Fruit fly (Drosophila melanogaster) whole organism, pupa: ENCODE measurements around the gene ATPsynD.
A peak's percentile ranks its signal among the peaks of the same experiment; 100 is the strongest.

Experiments used
- CG10348 ChIP-seq: fragments of 200-800 bp; sonication (Bioruptor generic); IDR thresholded peaks from 2 replicates; pipeline ENCODE4 v1.3.6; 2022; ENCODE audit warnings: missing biosample characterization, missing genetic modification characterization
- CG12605 ChIP-seq: fragments of 200-800 bp; sonication (Bioruptor generic); IDR thresholded peaks from 2 replicates; pipeline ENCODE4 v1.3.6; 2022; ENCODE audit warnings: missing biosample characterization, missing genetic modification characterization
- CG13204 ChIP-seq: fragments of 200-800 bp; sonication (Bioruptor generic); optimal IDR thresholded peaks from 2 replicates; lab custom pipeline; 2018; ENCODE audit warnings: missing biosample characterization, mild to moderate bottlenecking, missing genetic modification characterization, moderate library complexity
- CG14655 ChIP-seq: fragments of 200-800 bp; sonication (Bioruptor generic); optimal IDR thresholded peaks from 3 replicates; lab custom pipeline; 2017; ENCODE audit warnings: mild to moderate bottlenecking, missing biosample characterization, missing genetic modification reagents, missing genetic modification characterization
- CG15710 ChIP-seq: fragments of 200-800 bp; sonication (Bioruptor generic); optimal IDR thresholded peaks from 2 replicates; lab custom pipeline; 2018; ENCODE audit warnings: missing biosample characterization, mild to moderate bottlenecking, missing genetic modification characterization, moderate library complexity
- CG17806 ChIP-seq: fragments of 200-800 bp; sonication (Bioruptor generic); optimal IDR thresholded peaks from 2 replicates; lab custom pipeline; 2018; ENCODE audit warnings: missing biosample characterization, mild to moderate bottlenecking, missing genetic modification characterization, moderate library complexity
- CG32121 ChIP-seq: fragments of 200-800 bp; sonication (Bioruptor generic); IDR thresholded peaks from 2 replicates; pipeline ENCODE4 v1.3.6; 2022; ENCODE audit warnings: missing biosample characterization, missing genetic modification characterization
- CG34367 ChIP-seq: fragments of 200-800 bp; sonication (Bioruptor generic); optimal IDR thresholded peaks from 2 replicates; lab custom pipeline; 2018; ENCODE audit warnings: missing biosample characterization, mild to moderate bottlenecking, missing genetic modification characterization
- CG4496 ChIP-seq: fragments of 200-800 bp; sonication (Bioruptor generic); IDR thresholded peaks from 3 replicates; pipeline ENCODE4 v1.3.6; 2022; ENCODE audit warnings: missing biosample characterization, missing genetic modification characterization
- CG8159 ChIP-seq: fragments of 200-800 bp; sonication (Bioruptor generic); optimal IDR thresholded peaks from 3 replicates; lab custom pipeline; 2018; ENCODE audit warnings: missing biosample characterization, mild to moderate bottlenecking, missing genetic modification characterization, moderate library complexity
- CG8301 ChIP-seq: fragments of 200-800 bp; sonication (Bioruptor generic); optimal IDR thresholded peaks from 2 replicates; lab custom pipeline; 2018; ENCODE audit warnings: missing biosample characterization, mild to moderate bottlenecking, missing genetic modification characterization
- CG9948 ChIP-seq: fragments of 200-800 bp; sonication (Bioruptor generic); optimal IDR thresholded peaks from 2 replicates; lab custom pipeline; 2018; ENCODE audit warnings: missing biosample characterization, mild to moderate bottlenecking, missing genetic modification characterization, moderate library complexity
- D1 ChIP-seq: fragments of 200-800 bp; sonication (Bioruptor generic); optimal IDR thresholded peaks from 2 replicates; lab custom pipeline; 2018; ENCODE audit warnings: missing biosample characterization, mild to moderate bottlenecking, missing genetic modification characterization, moderate library complexity
- EcR ChIP-seq: fragments of 200-800 bp; sonication (Bioruptor generic); optimal IDR thresholded peaks from 3 replicates; lab custom pipeline; 2019; ENCODE audit warnings: missing biosample characterization, missing genetic modification characterization, mild to moderate bottlenecking, moderate library complexity, missing genetic modification reagents
- Ets98B ChIP-seq: fragments of 200-800 bp; sonication (Bioruptor generic); IDR thresholded peaks from 2 replicates; pipeline ENCODE4 v1.3.6; 2022; ENCODE audit warnings: missing biosample characterization, missing genetic modification characterization
- Pif1A ChIP-seq: fragments of 200-800 bp; sonication (Bioruptor generic); optimal IDR thresholded peaks from 3 replicates; lab custom pipeline; 2016; ENCODE audit warnings: missing biosample characterization, missing genetic modification characterization
- Pif1B ChIP-seq: fragments of 200-800 bp; sonication (Bioruptor generic); optimal IDR thresholded peaks from 3 replicates; lab custom pipeline; 2016; ENCODE audit warnings: missing biosample characterization, missing genetic modification characterization
- Snoo ChIP-seq: fragments of 200-800 bp; sonication (Bioruptor generic); optimal IDR thresholded peaks from 3 replicates; lab custom pipeline; 2017; ENCODE audit warnings: missing biosample characterization, mild to moderate bottlenecking, missing genetic modification characterization, inconsistent platforms
- fd96Ca ChIP-seq: fragments of 200-800 bp; sonication (Bioruptor generic); IDR thresholded peaks from 3 replicates; pipeline ENCODE4 v1.3.6; 2022; ENCODE audit warnings: missing biosample characterization, missing genetic modification characterization
- gl ChIP-seq: fragments of 200-800 bp; sonication (Bioruptor generic); optimal IDR thresholded peaks from 2 replicates; lab custom pipeline; 2018; ENCODE audit warnings: missing biosample characterization, mild to moderate bottlenecking, missing genetic modification characterization
- rn ChIP-seq: fragments of 200-800 bp; sonication (Bioruptor generic); IDR thresholded peaks from 2 replicates; pipeline ENCODE4 v1.3.6; 2022; ENCODE audit warnings: missing biosample characterization, missing genetic modification characterization

The ATPsynD gene

dm6 chr3R:19069740-19070139 lies 25.1 kb upstream of the ATPsynD start:
- TF ChIP-seq CG12605 (GFP tag; lab: Robert Waterston, UW) (no peak), fd96Ca (GFP tag; lab: Robert Waterston, UW) (no peak), D1 (tag; lab: Kevin White, UChicago) (no peak), CG4496 (0 out of 3 replicates have a peak, but pooled peaks have one; percentile 43), CG10348 (GFP tag; lab: Robert Waterston, UW) (no peak), CG8301 (tag; lab: Kevin White, UChicago) (peak; percentile 24), rn (GFP tag; lab: Robert Waterston, UW) (no peak), CG9948 (tag; lab: Kevin White, UChicago) (peak; percentile 41), Snoo (tag; lab: Kevin White, UChicago) (no peak), Pif1A (GFP tag; lab: Kevin White, UChicago) (no peak), Ets98B (GFP tag; lab: Robert Waterston, UW) (no peak), CG13204 (GFP tag; lab: Kevin White, UChicago) (no peak), CG14655 (GFP tag; lab: Kevin White, UChicago) (peak; percentile 54), CG15710 (tag; lab: Kevin White, UChicago) (peak; percentile 28), Pif1B (GFP tag; lab: Kevin White, UChicago) (no peak), CG8159 (tag; lab: Kevin White, UChicago) (peak; percentile 8), gl (tag; lab: Kevin White, UChicago) (no peak), CG34367 (tag; lab: Kevin White, UChicago) (peak; percentile 35), EcR (GFP tag; lab: Kevin White, UChicago) (no peak), CG17806 (tag; lab: Kevin White, UChicago) (peak; percentile 34), CG32121 (GFP tag; lab: Robert Waterston, UW) (no peak)

- TF ChIP-seq D1 (tag; lab: Kevin White, UChicago) (peak; percentile 7), CG8301 (tag; lab: Kevin White, UChicago) (peak; percentile 69), rn (GFP tag; lab: Robert Waterston, UW) (no peak), Pif1B (GFP tag; lab: Kevin White, UChicago) (no peak), CG14655 (GFP tag; lab: Kevin White, UChicago) (peak; percentile 80), CG4496 (no peak), CG17806 (tag; lab: Kevin White, UChicago) (peak; percentile 40), Ets98B (GFP tag; lab: Robert Waterston, UW) (no peak), CG15710 (tag; lab: Kevin White, UChicago) (peak; percentile 45), Pif1A (GFP tag; lab: Kevin White, UChicago) (peak; percentile 21), CG8159 (tag; lab: Kevin White, UChicago) (peak; percentile 57), CG9948 (tag; lab: Kevin White, UChicago) (peak; percentile 60), CG34367 (tag; lab: Kevin White, UChicago) (peak; percentile 37), CG32121 (GFP tag; lab: Robert Waterston, UW) (no peak), CG12605 (GFP tag; lab: Robert Waterston, UW) (no peak)
- TF ChIP-seq, all 21 proteins: peak for 9
Observed at dm6 chr3R:19070222-19070949, 24.4 kb upstream of the ATPsynD start.

dm6 chr3R:19071951-19072350 lies 22.8 kb upstream of the ATPsynD start:
- peak; percentile 96 for TF ChIP-seq EcR (GFP tag; lab: Kevin White, UChicago)
- no peak for TF ChIP-seq D1 (tag; lab: Kevin White, UChicago)

- TF ChIP-seq fd96Ca (GFP tag; lab: Robert Waterston, UW): peak; percentile 81; the same call in 2 of the 3 replicates
- peak; percentile 90 for TF ChIP-seq CG13204 (GFP tag; lab: Kevin White, UChicago)
- TF ChIP-seq CG14655 (GFP tag; lab: Kevin White, UChicago): peak; percentile 91
- TF ChIP-seq CG32121 (GFP tag; lab: Robert Waterston, UW): peak; percentile 92
- TF ChIP-seq CG34367 (tag; lab: Kevin White, UChicago): peak; percentile 87
- peak; percentile 85 for TF ChIP-seq CG12605 (GFP tag; lab: Robert Waterston, UW)
- TF ChIP-seq gl (tag; lab: Kevin White, UChicago): peak; percentile 84
- peak; percentile 88 for TF ChIP-seq D1 (tag; lab: Kevin White, UChicago)
- peak; percentile 94 for TF ChIP-seq CG8159 (tag; lab: Kevin White, UChicago)
- peak; percentile 93 for TF ChIP-seq CG4496
- peak; percentile 87 for TF ChIP-seq Ets98B (GFP tag; lab: Robert Waterston, UW)
- peak; percentile 61; the same call in 1 of the 2 replicates for TF ChIP-seq CG10348 (GFP tag; lab: Robert Waterston, UW)
- TF ChIP-seq EcR (GFP tag; lab: Kevin White, UChicago): no peak
- peak; percentile 92 for TF ChIP-seq CG17806 (tag; lab: Kevin White, UChicago)
- peak; percentile 90 for TF ChIP-seq CG9948 (tag; lab: Kevin White, UChicago)
- TF ChIP-seq CG15710 (tag; lab: Kevin White, UChicago): peak; percentile 91
- TF ChIP-seq Pif1B (GFP tag; lab: Kevin White, UChicago): peak; percentile 88
- TF ChIP-seq Pif1A (GFP tag; lab: Kevin White, UChicago): peak; percentile 93
- peak; percentile 88 for TF ChIP-seq CG8301 (tag; lab: Kevin White, UChicago)
- peak; percentile 60 for TF ChIP-seq Snoo (tag; lab: Kevin White, UChicago)
- peak; percentile 60 for TF ChIP-seq rn (GFP tag; lab: Robert Waterston, UW)
Observed at dm6 chr3R:19073002-19073401, 21.8 kb upstream of the ATPsynD start.

dm6 chr3R:19074207-19074606 lies 20.6 kb upstream of the ATPsynD start:
- TF ChIP-seq fd96Ca (GFP tag; lab: Robert Waterston, UW): peak; percentile 88
- TF ChIP-seq CG9948 (tag; lab: Kevin White, UChicago): peak; percentile 58
- TF ChIP-seq Ets98B (GFP tag; lab: Robert Waterston, UW): peak; percentile 79
- TF ChIP-seq CG15710 (tag; lab: Kevin White, UChicago): peak; percentile 40
- TF ChIP-seq D1 (tag; lab: Kevin White, UChicago): no peak
- peak; percentile 76 for TF ChIP-seq CG8301 (tag; lab: Kevin White, UChicago)
- peak; percentile 78 for TF ChIP-seq Pif1A (GFP tag; lab: Kevin White, UChicago)
- no peak for TF ChIP-seq CG13204 (GFP tag; lab: Kevin White, UChicago)
- TF ChIP-seq Snoo (tag; lab: Kevin White, UChicago): peak; percentile 7
- peak; percentile 35 for TF ChIP-seq CG34367 (tag; lab: Kevin White, UChicago)
- TF ChIP-seq CG17806 (tag; lab: Kevin White, UChicago): peak; percentile 68
- TF ChIP-seq CG32121 (GFP tag; lab: Robert Waterston, UW): peak; percentile 62
- no peak for TF ChIP-seq EcR (GFP tag; lab: Kevin White, UChicago)
- peak; percentile 52 for TF ChIP-seq CG8159 (tag; lab: Kevin White, UChicago)
- peak; percentile 91 for TF ChIP-seq CG4496
- TF ChIP-seq gl (tag; lab: Kevin White, UChicago): peak; percentile 13
- TF ChIP-seq Pif1B (GFP tag; lab: Kevin White, UChicago): peak; percentile 71
- peak; percentile 67 for TF ChIP-seq CG12605 (GFP tag; lab: Robert Waterston, UW)
- peak; percentile 46; the same call in 1 of the 2 replicates for TF ChIP-seq rn (GFP tag; lab: Robert Waterston, UW)
- TF ChIP-seq CG14655 (GFP tag; lab: Kevin White, UChicago): peak; percentile 85
- no peak for TF ChIP-seq CG10348 (GFP tag; lab: Robert Waterston, UW)
